Worm (Caenorhabditis elegans) whole organism, L1 larva: ENCODE data around the gene K03A1.4.

Experiments
- C34B4.2 ChIP-seq: sonication (generic microtip); optimal IDR thresholded peaks from 2 replicates; lab custom pipeline; 2017; ENCODE audit warnings: mild to moderate bottlenecking, missing genetic modification characterization, missing compliant biosample characterization
- ama-1 ChIP-seq: fragments of 150-350 bp; optimal IDR thresholded peaks from 2 replicates; lab custom pipeline; 2014
- blmp-1 ChIP-seq: fragments of 150-350 bp; optimal IDR thresholded peaks from 2 replicates; lab custom pipeline; 2014; ENCODE audit warnings: missing biosample characterization, missing genetic modification characterization
- ceh-82 ChIP-seq, 3 experiments: fragments of 150-350 bp in 1 of 3; sonication (generic microtip) in 2 of 3; optimal IDR thresholded peaks; 2 replicates each; lab custom pipeline; 2014 to 2017; ENCODE audit warnings: missing biosample characterization in 3 of 3, missing genetic modification characterization in 3 of 3
- efl-1 ChIP-seq, 4 experiments: fragments of 150-350 bp; optimal IDR thresholded peaks in 3 of 4; peaks in 1 of 4; 1 replicate in 1 of 4; 2 replicates in 3 of 4; lab custom pipeline; 2014; ENCODE audit warnings: missing biosample characterization in 2 of 4, missing genetic modification characterization in 2 of 4, missing genetic modification reagents in 2 of 4
- efl-3 ChIP-seq: fragments of 200-800 bp; sonication (Bioruptor generic); optimal IDR thresholded peaks from 2 replicates; lab custom pipeline; 2018; ENCODE audit warnings: mild to moderate bottlenecking, missing genetic modification characterization, missing compliant biosample characterization
- egl-27 ChIP-seq, 2 experiments: fragments of 150-350 bp in 1 of 2; sonication (generic microtip); optimal IDR thresholded peaks; 3 replicates each; lab custom pipeline; 2017 to 2018; ENCODE audit warnings: missing biosample characterization in 2 of 2, missing genetic modification characterization in 2 of 2, missing genetic modification reagents in 2 of 2
- elt-2 ChIP-seq: sonication (generic microtip); optimal IDR thresholded peaks from 2 replicates; lab custom pipeline; 2016; ENCODE audit warnings: missing genetic modification characterization, mild to moderate bottlenecking, inconsistent platforms, missing compliant biosample characterization, missing genetic modification reagents
- elt-3 ChIP-seq, 6 experiments: fragments of 150-350 bp in 1 of 6; sonication (generic microtip); optimal IDR thresholded peaks; 2 replicates each; lab custom pipeline; 2017 to 2018; ENCODE audit warnings: missing biosample characterization in 6 of 6, missing genetic modification characterization in 6 of 6, inconsistent platforms in 1 of 6
- fkh-4 ChIP-seq: sonication (generic microtip); optimal IDR thresholded peaks from 2 replicates; lab custom pipeline; 2016; ENCODE audit warnings: missing compliant biosample characterization, missing genetic modification characterization, borderline replicate concordance
- fos-1 ChIP-seq: fragments of 150-350 bp; optimal IDR thresholded peaks from 2 replicates; lab custom pipeline; 2014; ENCODE audit warnings: missing biosample characterization, missing genetic modification characterization
- grh-1 ChIP-seq: fragments of 200-800 bp; sonication (Bioruptor generic); IDR thresholded peaks from 2 replicates; pipeline ENCODE4 v1.3.6; 2022; ENCODE audit warnings: missing genetic modification reagents, missing genetic modification characterization, missing compliant biosample characterization
- hlh-17 ChIP-seq: fragments of 200-800 bp; sonication (Bioruptor generic); optimal IDR thresholded peaks from 2 replicates; lab custom pipeline; 2018; ENCODE audit warnings: missing genetic modification characterization, mild to moderate bottlenecking, missing compliant biosample characterization, moderate library complexity, borderline replicate concordance
- hlh-4 ChIP-seq: sonication (generic microtip); optimal IDR thresholded peaks from 2 replicates; lab custom pipeline; 2016; ENCODE audit warnings: mild to moderate bottlenecking, missing genetic modification characterization, missing compliant biosample characterization
- irx-1 ChIP-seq: sonication (generic microtip); optimal IDR thresholded peaks from 2 replicates; lab custom pipeline; 2016; ENCODE audit warnings: missing genetic modification characterization, missing compliant biosample characterization
- isw-1 ChIP-seq: fragments of 200-800 bp; sonication (Bioruptor generic); IDR thresholded peaks from 2 replicates; pipeline ENCODE4 v1.3.6; 2022; ENCODE audit warnings: missing genetic modification characterization, missing compliant biosample characterization
- jun-1 ChIP-seq: fragments of 150-350 bp; optimal IDR thresholded peaks from 2 replicates; lab custom pipeline; 2014; ENCODE audit warnings: missing biosample characterization, missing genetic modification reagents, missing genetic modification characterization
- lin-35 ChIP-seq, 2 experiments: fragments of 150-350 bp; optimal IDR thresholded peaks; 2 replicates each; lab custom pipeline; 2014; ENCODE audit warnings: missing biosample characterization in 2 of 2, missing genetic modification characterization in 2 of 2, missing genetic modification reagents in 2 of 2
- lsy-2 ChIP-seq, 2 experiments: fragments of 150-350 bp; optimal IDR thresholded peaks; 2 replicates each; lab custom pipeline; 2014; ENCODE audit warnings: missing biosample characterization in 2 of 2, missing genetic modification characterization in 2 of 2
- mab-9 ChIP-seq: fragments of 200-800 bp; sonication (Bioruptor generic); IDR thresholded peaks from 2 replicates; pipeline ENCODE4 v1.3.6; 2022; ENCODE audit warnings: missing genetic modification reagents, missing genetic modification characterization, missing compliant biosample characterization
- mdl-1 ChIP-seq, 2 experiments: fragments of 150-350 bp; optimal IDR thresholded peaks; 2 replicates each; lab custom pipeline; 2014 to 2017; ENCODE audit warnings: missing biosample characterization in 2 of 2, missing genetic modification characterization in 2 of 2, inconsistent platforms in 1 of 2
- mep-1 ChIP-seq: fragments of 150-350 bp; optimal IDR thresholded peaks from 2 replicates; lab custom pipeline; 2014; ENCODE audit warnings: missing biosample characterization, missing genetic modification characterization
- nhr-12 ChIP-seq: sonication (generic microtip); optimal IDR thresholded peaks from 2 replicates; lab custom pipeline; 2017; ENCODE audit warnings: missing biosample characterization, missing genetic modification characterization
- nhr-19 ChIP-seq: fragments of 200-800 bp; sonication (Bioruptor generic); conservative IDR thresholded peaks from 2 replicates; pipeline ENCODE4 v1.3.6; 2022; ENCODE audit warnings: missing genetic modification characterization, missing compliant biosample characterization
- nhr-20 ChIP-seq: sonication (generic microtip); optimal IDR thresholded peaks from 2 replicates; lab custom pipeline; 2016; ENCODE audit warnings: mild to moderate bottlenecking, missing genetic modification characterization, missing compliant biosample characterization
- nhr-237 ChIP-seq: fragments of 150-350 bp; optimal IDR thresholded peaks from 2 replicates; lab custom pipeline; 2014; ENCODE audit warnings: missing biosample characterization, missing genetic modification characterization
- nhr-76 ChIP-seq: sonication (generic microtip); optimal IDR thresholded peaks from 2 replicates; lab custom pipeline; 2017; ENCODE audit warnings: missing biosample characterization, missing genetic modification characterization
- nhr-85 ChIP-seq: sonication (generic microtip); peaks from one replicate; lab custom pipeline; 2016; ENCODE audit warnings: missing genetic modification characterization, inconsistent platforms, missing compliant biosample characterization
- rnt-1 ChIP-seq: sonication (generic microtip); optimal IDR thresholded peaks from 2 replicates; lab custom pipeline; 2016; ENCODE audit warnings: mild to moderate bottlenecking, missing genetic modification characterization, moderate library complexity, missing compliant biosample characterization
- snu-23 ChIP-seq: sonication (generic microtip); optimal IDR thresholded peaks from 2 replicates; lab custom pipeline; 2016; ENCODE audit warnings: missing genetic modification characterization, missing compliant biosample characterization
- tlp-1 ChIP-seq: fragments of 150-350 bp; optimal IDR thresholded peaks from 2 replicates; lab custom pipeline; 2014; ENCODE audit warnings: missing biosample characterization, missing genetic modification characterization
- unc-30 ChIP-seq: sonication (generic microtip); optimal IDR thresholded peaks from 2 replicates; lab custom pipeline; 2017; ENCODE audit warnings: missing biosample characterization, missing genetic modification characterization
- unc-86 ChIP-seq: sonication (generic microtip); optimal IDR thresholded peaks from 2 replicates; lab custom pipeline; 2016; ENCODE audit warnings: missing genetic modification characterization, missing compliant biosample characterization
- xbp-1 ChIP-seq: sonication (generic microtip); optimal IDR thresholded peaks from 2 replicates; lab custom pipeline; 2016; ENCODE audit warnings: missing genetic modification characterization, missing compliant biosample characterization
- zip-4 ChIP-seq: fragments of 200-800 bp; sonication (Bioruptor generic); optimal IDR thresholded peaks from 2 replicates; lab custom pipeline; 2018; ENCODE audit warnings: mild to moderate bottlenecking, missing genetic modification characterization, moderate library complexity, missing compliant biosample characterization
- ztf-4 ChIP-seq: fragments of 150-350 bp; optimal IDR thresholded peaks from 2 replicates; lab custom pipeline; 2014; ENCODE audit warnings: missing biosample characterization, missing genetic modification characterization

The K03A1.4 gene

DNA sequence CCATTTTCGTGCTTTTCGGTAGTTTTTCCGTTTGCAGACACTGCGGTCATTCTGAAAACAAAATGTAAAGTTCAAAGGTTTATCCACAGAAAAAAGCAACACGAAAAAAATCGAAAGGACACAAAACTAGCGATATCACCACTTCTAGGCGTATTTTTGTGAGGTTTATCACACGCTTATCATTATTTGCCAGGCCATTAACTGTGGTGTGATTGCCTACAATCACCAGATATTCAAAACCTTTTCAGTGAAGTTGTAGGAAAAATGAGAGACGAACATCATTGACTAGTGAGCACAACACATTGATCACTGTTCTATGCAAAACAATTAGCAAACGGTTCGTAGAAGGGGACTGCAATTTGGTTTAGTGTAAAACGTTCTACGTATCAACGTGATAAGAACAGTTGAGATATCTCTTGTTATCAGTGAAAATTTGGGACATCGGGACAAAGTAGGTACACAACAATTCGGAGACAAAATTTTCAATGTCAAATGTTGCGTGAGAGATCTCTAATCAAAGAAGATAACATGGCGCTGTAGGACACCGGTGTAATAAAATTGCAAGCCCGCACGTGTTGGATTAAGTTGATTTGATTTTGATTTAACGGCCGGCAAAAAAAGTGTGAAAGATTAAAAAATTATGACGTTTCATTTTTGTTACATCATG, 7.1 kb upstream of the K03A1.4 start, which contains the start of gene sur-5 (continued):
- TF ChIP-seq xbp-1 (no peak), unc-86 (no peak), nhr-85 (tag; lab: Kevin White, UChicago) (peak; percentile 78), nhr-12 (tag; lab: Kevin White, UChicago) (no peak), nhr-76 (tag; lab: Kevin White, UChicago) (no peak), nhr-20 (tag; lab: Kevin White, UChicago) (peak; percentile 61), irx-1 (no peak), elt-3 (tag; optimal IDR thresholded peaks at IDR 0.05; lab: Kevin White, UChicago) (peak in 4 of 6 experiments; percentile 54 to 95 (median 64))

DNA sequence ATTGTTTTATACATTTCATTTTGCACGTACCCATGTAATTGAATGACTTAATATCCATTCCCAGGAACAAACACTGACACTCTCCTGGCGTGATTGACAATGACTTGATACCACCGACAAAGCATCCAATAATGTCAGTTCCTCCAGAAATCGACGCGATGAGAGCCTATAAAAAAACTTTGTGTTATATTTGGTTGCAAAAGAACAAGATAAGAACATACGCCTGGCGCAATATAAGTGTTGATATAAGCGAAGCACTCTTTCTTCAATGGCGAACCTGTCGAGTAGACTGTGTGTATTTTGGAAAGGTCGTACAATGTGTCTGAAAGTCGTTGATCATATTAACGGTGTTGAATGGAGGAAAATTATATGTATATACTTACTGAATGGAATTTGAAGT, 4.6 kb upstream of the K03A1.4 start:
- TF ChIP-seq grh-1: no peak
- TF ChIP-seq nhr-76 (tag; lab: Kevin White, UChicago): no peak
- no peak for TF ChIP-seq tlp-1 (tag; lab: Kevin White, UChicago)
- TF ChIP-seq egl-27 (tag; optimal IDR thresholded peaks at IDR 0.05; lab: Kevin White, UChicago): no peak
- no peak for TF ChIP-seq mdl-1 (tag; optimal IDR thresholded peaks at IDR 0.05; lab: Kevin White, UChicago)
- no peak for TF ChIP-seq blmp-1 (tag; lab: Kevin White, UChicago)
- no peak for TF ChIP-seq efl-3 (GFP tag; lab: Kevin White, UChicago)
- TF ChIP-seq unc-30: no peak
- no peak for TF ChIP-seq nhr-85 (tag; lab: Kevin White, UChicago)
- no peak for TF ChIP-seq lsy-2 (tag; optimal IDR thresholded peaks at IDR 0.05; lab: Kevin White, UChicago)
- TF ChIP-seq rnt-1 (tag; lab: Kevin White, UChicago): no peak
- TF ChIP-seq hlh-4 (tag; lab: Kevin White, UChicago): no peak
- no peak for TF ChIP-seq isw-1 (GFP tag; lab: Robert Waterston, UW)
- no peak for TF ChIP-seq mab-9 (GFP tag; lab: Robert Waterston, UW)
- no peak for TF ChIP-seq C34B4.2 (tag; lab: Kevin White, UChicago)
- TF ChIP-seq ama-1: no peak
- no peak for TF ChIP-seq mep-1 (tag; lab: Kevin White, UChicago)
- no peak for TF ChIP-seq nhr-19

DNA sequence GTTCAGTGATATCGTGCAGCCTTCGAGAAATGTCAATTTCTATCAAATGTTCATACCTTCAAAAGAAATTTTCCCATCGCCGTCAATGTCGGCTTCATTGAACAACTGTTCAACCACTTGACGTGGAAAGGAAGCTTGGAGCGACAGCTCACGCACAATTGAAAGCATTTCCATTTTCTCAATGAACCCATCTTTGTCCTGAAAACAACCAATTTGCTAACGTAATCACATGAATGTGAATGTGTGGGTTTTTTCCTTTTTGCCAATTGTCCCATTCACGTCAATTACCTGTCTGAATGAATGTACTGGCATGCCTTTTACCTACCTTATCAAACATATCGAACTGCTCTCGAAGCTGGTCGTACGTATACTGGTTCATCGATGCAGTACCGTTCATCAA, 2.2 kb downstream of the K03A1.4 start:
- TF ChIP-seq fkh-4: no peak
- no peak for TF ChIP-seq jun-1 (tag; lab: Kevin White, UChicago)
- no peak for TF ChIP-seq ztf-4 (tag; lab: Kevin White, UChicago)
- no peak for TF ChIP-seq tlp-1 (tag; lab: Kevin White, UChicago)

DNA sequence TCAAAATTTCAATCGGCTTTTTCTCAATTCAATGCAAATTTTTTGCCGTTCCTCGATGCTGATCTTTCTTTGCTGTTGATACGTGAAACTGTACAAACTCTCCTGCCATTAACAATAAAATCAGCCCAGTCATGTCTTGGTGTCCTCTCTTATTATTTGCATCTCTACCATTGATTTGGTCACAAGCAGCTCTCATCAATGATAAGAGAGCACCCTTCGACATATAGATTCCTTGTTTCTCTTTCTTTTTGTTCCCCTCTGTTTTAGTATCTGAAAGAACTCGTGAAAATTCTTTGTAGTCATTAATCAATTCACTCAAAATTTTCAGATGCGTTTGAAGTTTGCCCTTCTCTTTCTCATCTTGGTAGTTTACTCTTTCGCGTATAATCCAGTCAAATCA, 6.7 kb downstream of the K03A1.4 start, which contains the start of gene lron-7:
Gene lron-7 (plus strand): TSS at position 323 of the 400 bp plus-strand sequence.
- TF ChIP-seq fos-1 (tag; lab: Kevin White, UChicago) (no peak), lin-35 (GFP tag; optimal IDR thresholded peaks at IDR 0.05; lab: Kevin White, UChicago) (peak in 1 of 2 experiments; percentile 21), irx-1 (no peak), ceh-82 (tag; optimal IDR thresholded peaks at IDR 0.05; lab: Kevin White, UChicago) (no peak), zip-4 (GFP tag; lab: Kevin White, UChicago) (no peak), hlh-17 (no peak), nhr-237 (tag; lab: Kevin White, UChicago) (no peak), snu-23 (GFP tag; lab: Kevin White, UChicago) (no peak), elt-2 (tag; lab: Kevin White, UChicago) (peak; percentile 31), efl-1 (optimal IDR thresholded peaks at IDR 0.05; lab: Kevin White, UChicago) (no peak), efl-1 (GFP tag; optimal IDR thresholded peaks at IDR 0.05 in 1 of 2; lab: Kevin White, UChicago) (peak in 1 of 2 experiments; percentile 62), elt-3 (tag; optimal IDR thresholded peaks at IDR 0.05; lab: Kevin White, UChicago) (no peak), mdl-1 (tag; optimal IDR thresholded peaks at IDR 0.05; lab: Kevin White, UChicago) (no peak)
